Worm (Caenorhabditis elegans): ENCODE data around the gene Y73B6BL.288.

The Y73B6BL.288 gene

ce11 chrIV:6323654-6324224 is 18.6 kb downstream of the Y73B6BL.288 start, which contains the start of gene sqd-1 (continued):
- TF ChIP-seq ztf-11 (tag; optimal IDR thresholded peaks at IDR 0.05), result no peak
- TF ChIP-seq fos-1 (tag; optimal IDR thresholded peaks at IDR 0.05), result peak; percentile 85
- TF ChIP-seq peb-1 (tag; optimal IDR thresholded peaks at IDR 0.05), result no peak

ce11 chrIV:6321667-6322066 is 20.7 kb downstream of the Y73B6BL.288 start, which contains the start of gene Y73B6BL.29:
TSS of gene Y73B6BL.29 (plus strand) at chrIV:6321929.
- peak in 1 of 2 experiments; percentile 25 for TF ChIP-seq mdl-1 (tag; optimal IDR thresholded peaks at IDR 0.05)
- no peak for TF ChIP-seq aly-2 (tag; optimal IDR thresholded peaks at IDR 0.05)
- TF ChIP-seq nhr-12 (tag; optimal IDR thresholded peaks at IDR 0.05), result no peak
- TF ChIP-seq Y55F3AM.14 (GFP tag; optimal IDR thresholded peaks at IDR 0.05), result peak; percentile 23
- TF ChIP-seq mbf-1 (tag; optimal IDR thresholded peaks at IDR 0.05), result no peak
- TF ChIP-seq lsy-2 (tag; optimal IDR thresholded peaks at IDR 0.05), result peak; percentile 88 to 95
- peak; percentile 80 for TF ChIP-seq sem-4 (tag; optimal IDR thresholded peaks at IDR 0.05)
- no peak for TF ChIP-seq unc-39 (tag; optimal IDR thresholded peaks at IDR 0.05)
- no peak for TF ChIP-seq peb-1 (tag; optimal IDR thresholded peaks at IDR 0.05)
- TF ChIP-seq lin-11 (tag; optimal IDR thresholded peaks at IDR 0.05), result peak; percentile 73
- TF ChIP-seq crh-2 (tag; optimal IDR thresholded peaks at IDR 0.05), result peak; percentile 95
- peak; percentile 34 for TF ChIP-seq zag-1 (tag; optimal IDR thresholded peaks at IDR 0.05)
- TF ChIP-seq nhr-21 (tag; optimal IDR thresholded peaks at IDR 0.05), result peak; percentile 86
- peak; percentile 8 for TF ChIP-seq ceh-82 (tag; optimal IDR thresholded peaks at IDR 0.05)
- TF ChIP-seq ceh-16 (tag; optimal IDR thresholded peaks at IDR 0.05), result peak; percentile 69
- TF ChIP-seq elt-3 (tag; optimal IDR thresholded peaks at IDR 0.05), result no peak
- no peak for TF ChIP-seq ztf-1 (GFP tag; conservative IDR thresholded peaks at IDR 0.05)
- no peak for TF ChIP-seq nhr-237 (tag; optimal IDR thresholded peaks at IDR 0.05)
- peak; percentile 42 for TF ChIP-seq nhr-77 (tag; optimal IDR thresholded peaks at IDR 0.05)
- TF ChIP-seq ztf-4 (tag; optimal IDR thresholded peaks at IDR 0.05), result peak; percentile 88
- TF ChIP-seq ztf-11 (tag; optimal IDR thresholded peaks at IDR 0.05), result no peak
- TF ChIP-seq nhr-11 (tag; optimal IDR thresholded peaks at IDR 0.05), result no peak
- TF ChIP-seq dmd-4 (tag; optimal IDR thresholded peaks at IDR 0.05), result peak; percentile 32
- TF ChIP-seq snpc-4 (tag; optimal IDR thresholded peaks at IDR 0.05), result peak; percentile 81
- no peak for TF ChIP-seq elt-1 (tag; optimal IDR thresholded peaks at IDR 0.05)
- peak; percentile 94 for TF ChIP-seq sma-3 (GFP tag; optimal IDR thresholded peaks at IDR 0.05)
- TF ChIP-seq lin-39 (tag; optimal IDR thresholded peaks at IDR 0.05), result no peak
- TF ChIP-seq R02D3.7 (tag; optimal IDR thresholded peaks at IDR 0.05), result peak; percentile 71
- no peak for TF ChIP-seq nhr-23 (tag; optimal IDR thresholded peaks at IDR 0.05)
- peak; percentile 38 for TF ChIP-seq ama-1 (optimal IDR thresholded peaks at IDR 0.05)
- TF ChIP-seq mab-5 (tag; optimal IDR thresholded peaks at IDR 0.05), result peak; percentile 66
- peak; percentile 89 for TF ChIP-seq ZK546.5 (tag; optimal IDR thresholded peaks at IDR 0.05)
- TF ChIP-seq unc-62 (GFP tag; optimal IDR thresholded peaks at IDR 0.05), result no peak
- peak; percentile 98 for TF ChIP-seq unc-55 (GFP tag; optimal IDR thresholded peaks at IDR 0.05)
- peak; percentile 98 for TF ChIP-seq gmeb-1 (tag; optimal IDR thresholded peaks at IDR 0.05)
- TF ChIP-seq alr-1 (tag; optimal IDR thresholded peaks at IDR 0.05), result no peak
- peak; percentile 89 for TF ChIP-seq F13H6.1 (tag; optimal IDR thresholded peaks at IDR 0.05)
- peak; percentile 93 for TF ChIP-seq C34F6.9 (tag; optimal IDR thresholded peaks at IDR 0.05)
- peak; percentile 57 for TF ChIP-seq fos-1 (tag; optimal IDR thresholded peaks at IDR 0.05)
- peak; percentile 98 for TF ChIP-seq sma-9 (GFP tag; optimal IDR thresholded peaks at IDR 0.05)
- TF ChIP-seq sma-9 (tag; optimal IDR thresholded peaks at IDR 0.05), result no peak
- peak; percentile 94 for TF ChIP-seq nhr-25 (tag; optimal IDR thresholded peaks at IDR 0.05)
- peak; percentile 90 for TF ChIP-seq lin-13 (GFP tag; optimal IDR thresholded peaks at IDR 0.05)
- peak; percentile 84 for TF ChIP-seq egl-27 (tag; optimal IDR thresholded peaks at IDR 0.05)
- TF ChIP-seq blmp-1 (tag; optimal IDR thresholded peaks at IDR 0.05; ENCODE audit: insufficient read depth), result peak; percentile 44
- TF ChIP-seq nhr-129 (tag; optimal IDR thresholded peaks at IDR 0.05), result no peak
- no peak for TF ChIP-seq nhr-10 (tag; optimal IDR thresholded peaks at IDR 0.05)
- TF ChIP-seq skn-1 (tag; optimal IDR thresholded peaks at IDR 0.05), result no peak
- peak; percentile 94 for TF ChIP-seq nhr-6 (tag; optimal IDR thresholded peaks at IDR 0.05)
